Fruit fly (Drosophila melanogaster) whole organism, embryonic: ENCODE results near the gene CG5062.
A peak's percentile ranks its signal among the peaks of the same experiment; 100 is the strongest.

Source experiments
- Atf3 ChIP-seq: fragments of 200-800 bp; sonication (Bioruptor generic); optimal IDR thresholded peaks from 3 replicates; lab custom pipeline; 2016; ENCODE audit warnings: missing biosample characterization, missing genetic modification characterization
- Atf6 ChIP-seq: fragments of 200-800 bp; sonication (Bioruptor generic); IDR thresholded peaks from 2 replicates; pipeline ENCODE4 v1.3.6; 2022; ENCODE audit warnings: missing biosample characterization, missing genetic modification characterization
- Blimp-1 ChIP-seq: fragments of 200-800 bp; sonication (Bioruptor generic); optimal IDR thresholded peaks from 3 replicates; lab custom pipeline; 2018; ENCODE audit warnings: missing biosample characterization, missing genetic modification characterization, mild to moderate bottlenecking, moderate library complexity, missing genetic modification reagents
- Bteb2 ChIP-seq: fragments of 200-800 bp; sonication (Bioruptor generic); optimal IDR thresholded peaks from 2 replicates; lab custom pipeline; 2016; ENCODE audit warnings: missing biosample characterization, missing genetic modification characterization
- CG10366 ChIP-seq: fragments of 200-800 bp; sonication (Bioruptor generic); IDR thresholded peaks from 2 replicates; pipeline ENCODE4 v1.3.6; 2022; ENCODE audit warnings: missing biosample characterization, missing genetic modification characterization
- CG10431 ChIP-seq: fragments of 200-800 bp; sonication (Bioruptor generic); optimal IDR thresholded peaks from 3 replicates; lab custom pipeline; 2018; ENCODE audit warnings: missing biosample characterization, mild to moderate bottlenecking, missing genetic modification characterization
- CG10543 ChIP-seq: fragments of 200-800 bp; sonication (Bioruptor generic); optimal IDR thresholded peaks from 3 replicates; lab custom pipeline; 2017; ENCODE audit warnings: missing biosample characterization, mild to moderate bottlenecking, missing genetic modification characterization, moderate library complexity
- CG15011 ChIP-seq: fragments of 200-800 bp; sonication (Bioruptor generic); optimal IDR thresholded peaks from 3 replicates; lab custom pipeline; 2018; ENCODE audit warnings: missing biosample characterization, mild to moderate bottlenecking, missing genetic modification characterization
- CG15073 ChIP-seq: fragments of 200-800 bp; sonication (Bioruptor generic); optimal IDR thresholded peaks from 2 replicates; lab custom pipeline; 2016; ENCODE audit warnings: missing biosample characterization, missing genetic modification characterization
- CG15269 ChIP-seq: fragments of 200-800 bp; sonication (Bioruptor generic); optimal IDR thresholded peaks from 2 replicates; lab custom pipeline; 2018; ENCODE audit warnings: missing biosample characterization, mild to moderate bottlenecking, missing genetic modification characterization, moderate library complexity
- CG18476 ChIP-seq: fragments of 200-800 bp; sonication (Bioruptor generic); optimal IDR thresholded peaks from 2 replicates; lab custom pipeline; 2016; ENCODE audit warnings: missing biosample characterization, mild to moderate bottlenecking, missing genetic modification characterization
- CG2129 ChIP-seq: fragments of 200-800 bp; sonication (Bioruptor generic); IDR thresholded peaks from 2 replicates; pipeline ENCODE4 v1.3.6; 2022; ENCODE audit warnings: missing biosample characterization, missing genetic modification characterization; ENCODE audit not compliant: partially characterized antibody
- CG32532 ChIP-seq: fragments of 200-800 bp; sonication (Bioruptor generic); IDR thresholded peaks from 2 replicates; pipeline ENCODE4 v1.3.6; 2022; ENCODE audit warnings: missing biosample characterization, missing genetic modification characterization
- CG3407 ChIP-seq: fragments of 200-800 bp; sonication (Bioruptor generic); optimal IDR thresholded peaks from 2 replicates; lab custom pipeline; 2018; ENCODE audit warnings: missing biosample characterization, mild to moderate bottlenecking, missing genetic modification characterization
- CG43689 ChIP-seq: fragments of 200-800 bp; sonication (Bioruptor generic); IDR thresholded peaks from 2 replicates; pipeline ENCODE4 v1.3.6; 2022; ENCODE audit warnings: missing biosample characterization, missing genetic modification characterization
- CG5245 ChIP-seq: fragments of 200-800 bp; sonication (Bioruptor generic); optimal IDR thresholded peaks from 3 replicates; lab custom pipeline; 2016; ENCODE audit warnings: missing biosample characterization, missing genetic modification characterization
- CG7372 ChIP-seq: fragments of 200-800 bp; sonication (Bioruptor generic); IDR thresholded peaks from 2 replicates; pipeline ENCODE4 v1.3.6; 2022; ENCODE audit warnings: missing biosample characterization, missing genetic modification characterization
- CG8478 ChIP-seq: fragments of >200 bp; optimal IDR thresholded peaks from 2 replicates; lab custom pipeline; 2018
- CTCF ChIP-seq: fragments of 200-800 bp; sonication (Bioruptor generic); optimal IDR thresholded peaks from 2 replicates; lab custom pipeline; 2017; ENCODE audit warnings: missing biosample characterization, mild to moderate bottlenecking, missing genetic modification characterization, moderate library complexity
- E2f1 ChIP-seq: fragments of 200-800 bp; sonication (Bioruptor generic); IDR thresholded peaks from 2 replicates; pipeline ENCODE4 v1.3.6; 2022; ENCODE audit warnings: missing biosample characterization, missing genetic modification characterization
- HLH3B ChIP-seq: fragments of 200-800 bp; sonication (Bioruptor generic); IDR thresholded peaks from 2 replicates; pipeline ENCODE4 v1.3.6; 2022; ENCODE audit warnings: missing biosample characterization, missing genetic modification characterization
- Hmr ChIP-seq: fragments of 200-800 bp; sonication (Bioruptor generic); optimal IDR thresholded peaks from 3 replicates; lab custom pipeline; 2017; ENCODE audit warnings: mild to moderate bottlenecking, missing biosample characterization, missing genetic modification reagents, missing genetic modification characterization
- Hr51 ChIP-seq, 2 experiments: fragments of 200-800 bp; sonication (Bioruptor generic); optimal IDR thresholded peaks; 2 replicates in 1 of 2; 3 replicates in 1 of 2; lab custom pipeline; 2016 to 2018; ENCODE audit warnings: missing biosample characterization in 2 of 2, missing genetic modification characterization in 2 of 2, mild to moderate bottlenecking in 1 of 2, moderate library complexity in 1 of 2
- Meics ChIP-seq: fragments of 200-800 bp; sonication (Bioruptor generic); optimal IDR thresholded peaks from 2 replicates; lab custom pipeline; 2017; ENCODE audit warnings: missing biosample characterization, mild to moderate bottlenecking, missing genetic modification characterization
- Nf-YA ChIP-seq: fragments of 200-800 bp; sonication (Bioruptor generic); IDR thresholded peaks from 2 replicates; pipeline ENCODE4 v1.3.6; 2022; ENCODE audit warnings: missing biosample characterization, missing genetic modification characterization
- Oli ChIP-seq: fragments of 200-800 bp; sonication (Bioruptor generic); optimal IDR thresholded peaks from 2 replicates; lab custom pipeline; 2018; ENCODE audit warnings: missing biosample characterization, mild to moderate bottlenecking, missing genetic modification characterization, moderate library complexity
- Rfx ChIP-seq: fragments of 200-800 bp; sonication (Bioruptor generic); IDR thresholded peaks from 2 replicates; pipeline ENCODE4 v1.3.6; 2022; ENCODE audit warnings: missing biosample characterization, missing genetic modification characterization
- Sry-β ChIP-seq: fragments of 200-800 bp; sonication (Bioruptor generic); optimal IDR thresholded peaks from 2 replicates; lab custom pipeline; 2018; ENCODE audit warnings: missing biosample characterization, mild to moderate bottlenecking, missing genetic modification characterization, moderate library complexity
- ash1 ChIP-seq: fragments of 200-800 bp; sonication (Bioruptor generic); optimal IDR thresholded peaks from 2 replicates; lab custom pipeline; 2018; ENCODE audit warnings: missing biosample characterization, mild to moderate bottlenecking, missing genetic modification characterization
- bbx ChIP-seq: fragments of 200-800 bp; sonication (Bioruptor generic); IDR thresholded peaks from 2 replicates; pipeline ENCODE4 v1.3.6; 2022; ENCODE audit warnings: missing biosample characterization, missing genetic modification characterization; ENCODE audit not compliant: partially characterized antibody
- crol ChIP-seq: fragments of 200-800 bp; sonication (Bioruptor generic); IDR thresholded peaks from 2 replicates; pipeline ENCODE4 v1.3.6; 2022; ENCODE audit warnings: missing biosample characterization, missing genetic modification characterization
- esg ChIP-seq: fragments of 200-800 bp; sonication (Bioruptor generic); conservative IDR thresholded peaks from 2 replicates; pipeline ENCODE4 v1.3.6; 2022; ENCODE audit warnings: missing biosample characterization, missing genetic modification characterization
- gce ChIP-seq: fragments of 200-800 bp; sonication (Bioruptor generic); IDR thresholded peaks from 3 replicates; pipeline ENCODE4 v1.3.6; 2022; ENCODE audit warnings: missing biosample characterization, missing genetic modification characterization
- gt ChIP-seq: fragments of 200-800 bp; sonication (Bioruptor generic); IDR thresholded peaks from 2 replicates; pipeline ENCODE4 v1.3.6; 2022; ENCODE audit warnings: missing biosample characterization, missing genetic modification characterization
- ind ChIP-seq: fragments of 200-800 bp; sonication (Bioruptor generic); optimal IDR thresholded peaks from 3 replicates; lab custom pipeline; 2016; ENCODE audit warnings: missing biosample characterization, missing genetic modification characterization
- jing ChIP-seq: fragments of 200-800 bp; sonication (Bioruptor generic); optimal IDR thresholded peaks from 2 replicates; lab custom pipeline; 2018; ENCODE audit warnings: missing biosample characterization, mild to moderate bottlenecking, missing genetic modification characterization
- lmd ChIP-seq: fragments of 200-800 bp; sonication (Bioruptor generic); IDR thresholded peaks from 2 replicates; pipeline ENCODE4 v1.3.6; 2022; ENCODE audit warnings: missing biosample characterization, missing genetic modification characterization
- nerfin-2 ChIP-seq: fragments of 200-800 bp; sonication (Bioruptor generic); IDR thresholded peaks from 2 replicates; pipeline ENCODE4 v1.3.6; 2022; ENCODE audit warnings: missing biosample characterization, missing genetic modification characterization; ENCODE audit not compliant: partially characterized antibody
- nmo ChIP-seq: fragments of 200-800 bp; sonication (Bioruptor generic); optimal IDR thresholded peaks from 2 replicates; lab custom pipeline; 2018; ENCODE audit warnings: missing biosample characterization, mild to moderate bottlenecking, missing genetic modification characterization, moderate library complexity
- prd ChIP-seq, 3 experiments: fragments of >200 bp in 2 of 3; fragments of 200-800 bp in 1 of 3; sonication (Bioruptor generic) in 1 of 3; optimal IDR thresholded peaks in 2 of 3; IDR thresholded peaks in 1 of 3; 2 replicates in 2 of 3; 3 replicates in 1 of 3; pipeline versions ENCODE4 v1.3.6 to Lab custom; 2017 to 2022; ENCODE audit warnings: missing biosample characterization in 1 of 3, missing genetic modification characterization in 1 of 3
- ranshi ChIP-seq: fragments of 200-800 bp; sonication (Bioruptor generic); IDR thresholded peaks from 2 replicates; pipeline ENCODE4 v1.3.6; 2022; ENCODE audit warnings: missing biosample characterization, missing genetic modification characterization
- schlank ChIP-seq: fragments of 200-800 bp; sonication (Bioruptor generic); optimal IDR thresholded peaks from 2 replicates; lab custom pipeline; 2018; ENCODE audit warnings: missing biosample characterization, mild to moderate bottlenecking, missing genetic modification characterization
- scrt ChIP-seq: fragments of 200-800 bp; sonication (Bioruptor generic); optimal IDR thresholded peaks from 2 replicates; lab custom pipeline; 2018; ENCODE audit warnings: missing biosample characterization, mild to moderate bottlenecking, missing genetic modification characterization, moderate library complexity
- tgo ChIP-seq: fragments of 200-800 bp; sonication (Bioruptor generic); IDR thresholded peaks from 3 replicates; pipeline ENCODE4 v1.3.6; 2022; ENCODE audit warnings: missing biosample characterization, missing genetic modification characterization
- tin ChIP-seq: fragments of 200-800 bp; sonication (Bioruptor generic); optimal IDR thresholded peaks from 3 replicates; lab custom pipeline; 2016; ENCODE audit warnings: missing biosample characterization, missing genetic modification characterization
- tio ChIP-seq: fragments of 200-800 bp; sonication (Bioruptor generic); optimal IDR thresholded peaks from 2 replicates; lab custom pipeline; 2017; ENCODE audit warnings: missing biosample characterization, missing genetic modification characterization, inconsistent platforms
- ttk ChIP-seq: fragments of 200-800 bp; sonication (Bioruptor generic); IDR thresholded peaks from 2 replicates; pipeline ENCODE4 v2.1.2; 2022; ENCODE audit warnings: missing biosample characterization, missing genetic modification characterization
- tup ChIP-seq: fragments of 200-800 bp; sonication (Bioruptor generic); optimal IDR thresholded peaks from 2 replicates; lab custom pipeline; 2016; ENCODE audit warnings: missing biosample characterization, mild to moderate bottlenecking, missing genetic modification characterization, moderate library complexity
- zen2 ChIP-seq: fragments of 200-800 bp; sonication (Bioruptor generic); IDR thresholded peaks from 3 replicates; pipeline ENCODE4 v1.3.6; 2022; ENCODE audit warnings: missing biosample characterization, missing genetic modification characterization; ENCODE audit not compliant: partially characterized antibody

Gene CG5062

dm6 chrX:5152888-5153287 lies 29.3 kb downstream of the CG5062 start:
- peak; percentile 86 for TF ChIP-seq CTCF (GFP tag; lab: Kevin White, UChicago)
- TF ChIP-seq CG15073 (GFP tag; lab: Kevin White, UChicago), result no peak

DNA sequence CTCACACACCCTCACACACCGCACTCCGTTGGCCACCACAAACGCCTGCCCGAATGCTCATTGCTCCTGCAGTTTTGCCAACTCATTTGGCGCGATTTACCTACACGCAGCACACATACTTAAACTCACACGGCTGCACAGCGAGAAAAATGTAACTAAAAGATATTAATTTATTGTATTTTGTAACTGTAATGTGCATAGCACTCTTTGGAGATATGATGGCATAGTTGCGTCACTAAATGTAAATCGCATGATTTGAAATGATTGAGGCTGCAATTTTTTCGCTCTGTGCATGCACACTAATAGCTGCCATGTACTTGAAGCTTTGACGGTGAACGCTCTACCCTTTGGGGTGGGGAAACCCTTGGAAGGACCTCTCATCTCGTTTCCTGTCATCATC lies 38.4 kb downstream of the CG5062 start:
- TF ChIP-seq CG3407 (GFP tag; lab: Kevin White, UChicago) (no peak), Hmr (GFP tag; lab: Kevin White, UChicago) (peak; percentile 29), Oli (tag; lab: Kevin White, UChicago) (peak; percentile 25), Sry-β (GFP tag; lab: Kevin White, UChicago) (no peak), Meics (GFP tag; lab: Kevin White, UChicago) (peak; percentile 5), schlank (no peak), tup (GFP tag; lab: Kevin White, UChicago) (no peak), CG15269 (peak; percentile 9), gce (GFP tag; lab: Robert Waterston, UW) (no peak), ash1 (GFP tag; lab: Kevin White, UChicago) (no peak), CG18476 (peak; percentile 18), CG10543 (GFP tag; lab: Kevin White, UChicago) (no peak), lmd (peak; percentile 46), jing (no peak), E2f1 (peak; percentile 16; the same call in 1 of the 2 replicates), tio (GFP tag; lab: Kevin White, UChicago) (peak; percentile 1), Hr51 (GFP tag; optimal IDR thresholded peaks at IDR 0.05; lab: Kevin White, UChicago) (peak in 1 of 2 experiments; percentile 33), Rfx (GFP tag; lab: Robert Waterston, UW) (peak; percentile 46), esg (peak; percentile 37; the same call in 1 of the 2 replicates), CG43689 (no peak), CG5245 (GFP tag; lab: Kevin White, UChicago) (no peak), HLH3B (GFP tag; lab: Robert Waterston, UW) (peak; percentile 50; the same call in 1 of the 2 replicates), tin (peak; percentile 18), Atf3 (no peak), CG15011 (no peak), scrt (GFP tag; lab: Kevin White, UChicago) (peak; percentile 8), Blimp-1 (GFP tag; lab: Kevin White, UChicago) (peak; percentile 26), Atf6 (GFP tag; lab: Robert Waterston, UW) (no peak), prd (optimal IDR thresholded peaks at IDR 0.05; lab: Kevin White, UChicago) (no peak), prd (GFP tag; IDR thresholded peaks at IDR 0.05; lab: Robert Waterston, UW) (peak; percentile 52; the same call in 2 of the 3 replicates), ttk (GFP tag; lab: Robert Waterston, UW) (peak; percentile 43; the same call in 1 of the 2 replicates), bbx (no peak), CG32532 (GFP tag; lab: Robert Waterston, UW) (peak; percentile 36; the same call in 1 of the 2 replicates), zen2 (GFP tag; lab: Robert Waterston, UW) (no peak), Nf-YA (GFP tag; lab: Robert Waterston, UW) (no peak), ranshi (GFP tag; lab: Robert Waterston, UW) (0 out of 2 replicates have a peak, but pooled peaks have one; percentile 30), crol (GFP tag; lab: Robert Waterston, UW) (no peak), CG2129 (no peak), nmo (GFP tag; lab: Kevin White, UChicago) (peak; percentile 19), Bteb2 (GFP tag; lab: Kevin White, UChicago) (no peak), gt (GFP tag; lab: Robert Waterston, UW) (no peak), nerfin-2 (no peak), CG8478 (no peak), CG10366 (GFP tag; lab: Robert Waterston, UW) (peak; percentile 41), ind (GFP tag; lab: Kevin White, UChicago) (peak; percentile 4), CG7372 (GFP tag; lab: Robert Waterston, UW) (no peak), CG10431 (GFP tag; lab: Kevin White, UChicago) (peak; percentile 31), tgo (GFP tag; lab: Robert Waterston, UW) (peak; percentile 50; the same call in 2 of the 3 replicates)
